Worm (Caenorhabditis elegans) whole organism, L3 larva: Measurements from ENCODE around the gene str-130.

Source experiments
- R02D3.7 ChIP-seq: fragments of 150-350 bp; optimal IDR thresholded peaks from 2 replicates; lab custom pipeline; 2014; ENCODE audit warnings: missing biosample characterization, missing genetic modification characterization
- ceh-82 ChIP-seq: fragments of 150-350 bp; optimal IDR thresholded peaks from 2 replicates; lab custom pipeline; 2014; ENCODE audit warnings: missing biosample characterization, missing genetic modification characterization
- egl-5 ChIP-seq: fragments of 150-350 bp; optimal IDR thresholded peaks from 2 replicates; lab custom pipeline; 2017; ENCODE audit warnings: missing biosample characterization, missing genetic modification reagents, missing genetic modification characterization, inconsistent platforms
- elt-1 ChIP-seq: fragments of 150-350 bp; optimal IDR thresholded peaks from 2 replicates; lab custom pipeline; 2014; ENCODE audit warnings: missing biosample characterization, missing genetic modification characterization
- fkh-10 ChIP-seq: sonication (generic microtip); optimal IDR thresholded peaks from 2 replicates; lab custom pipeline; 2017; ENCODE audit warnings: missing biosample characterization, missing genetic modification reagents, missing genetic modification characterization
- jun-1 ChIP-seq: fragments of 150-350 bp; optimal IDR thresholded peaks from 2 replicates; lab custom pipeline; 2014; ENCODE audit warnings: missing biosample characterization, missing genetic modification reagents, missing genetic modification characterization
- lin-39 ChIP-seq: fragments of 150-350 bp; optimal IDR thresholded peaks from 2 replicates; lab custom pipeline; 2018; ENCODE audit warnings: missing biosample characterization, missing genetic modification reagents, missing genetic modification characterization
- nhr-76 ChIP-seq: fragments of 150-350 bp; sonication (generic microtip); optimal IDR thresholded peaks from 5 replicates; lab custom pipeline; 2014; ENCODE audit warnings: missing biosample characterization, missing genetic modification characterization
- nhr-77 ChIP-seq: fragments of 150-350 bp; optimal IDR thresholded peaks from 2 replicates; lab custom pipeline; 2014; ENCODE audit warnings: missing biosample characterization, missing genetic modification characterization
- snpc-4 ChIP-seq: fragments of 150-350 bp; optimal IDR thresholded peaks from 2 replicates; lab custom pipeline; 2014; ENCODE audit warnings: missing biosample characterization, missing genetic modification characterization

- TF ChIP-seq ceh-82 (tag; lab: Kevin White, UChicago) (no peak), elt-1 (tag; lab: Kevin White, UChicago) (no peak), egl-5 (tag; lab: Kevin White, UChicago) (no peak), lin-39 (tag; lab: Kevin White, UChicago) (no peak), snpc-4 (tag; lab: Kevin White, UChicago) (no peak), jun-1 (tag; lab: Kevin White, UChicago) (no peak), fkh-10 (no peak), nhr-76 (tag; lab: Kevin White, UChicago) (no peak), R02D3.7 (tag; lab: Kevin White, UChicago) (no peak), nhr-77 (tag; lab: Kevin White, UChicago) (no peak)
These were observed 7.7 kb upstream of the str-130 start, which contains the start of gene str-145 for ce11 chrV:8098239-8098638.
